Fruit fly (Drosophila melanogaster) whole organism, wandering third instar larva: ENCODE measurements around the gene Lst8.
A peak's percentile ranks its signal among the peaks of the same experiment; 100 is the strongest.

Source experiments
- Abd-B ChIP-seq: fragments of >200 bp; optimal IDR thresholded peaks from 2 replicates; lab custom pipeline; 2017; ENCODE audit warnings: missing biosample characterization, missing genetic modification characterization
- CG9705 ChIP-seq: fragments of 200-800 bp; sonication (Bioruptor generic); optimal IDR thresholded peaks from 2 replicates; lab custom pipeline; 2018; ENCODE audit warnings: missing biosample characterization, mild to moderate bottlenecking, missing genetic modification characterization
- dsf ChIP-seq: sonication (Bioruptor generic); optimal IDR thresholded peaks from 2 replicates; lab custom pipeline; 2016; ENCODE audit warnings: missing biosample characterization, missing genetic modification characterization, borderline replicate concordance
- foxo ChIP-seq, 2 experiments: fragments of 200-800 bp; sonication (Bioruptor generic); optimal IDR thresholded peaks; 2 replicates in 1 of 2; 3 replicates in 1 of 2; lab custom pipeline; 2016 to 2017; ENCODE audit warnings: missing biosample characterization in 2 of 2, missing genetic modification characterization in 2 of 2
- jim ChIP-seq: fragments of 175-275, 200-325 bp; sonication (Bioruptor generic); optimal IDR thresholded peaks from 2 replicates; lab custom pipeline; 2016; ENCODE audit warnings: missing biosample characterization, mild to moderate bottlenecking, missing genetic modification characterization
- pan ChIP-seq: fragments of >200 bp; optimal IDR thresholded peaks from 2 replicates; lab custom pipeline; 2017
- psq ChIP-seq: fragments of 200-800 bp; sonication (Bioruptor generic); optimal IDR thresholded peaks from 3 replicates; lab custom pipeline; 2017; ENCODE audit warnings: missing biosample characterization, mild to moderate bottlenecking, missing genetic modification characterization, moderate library complexity

DNA sequence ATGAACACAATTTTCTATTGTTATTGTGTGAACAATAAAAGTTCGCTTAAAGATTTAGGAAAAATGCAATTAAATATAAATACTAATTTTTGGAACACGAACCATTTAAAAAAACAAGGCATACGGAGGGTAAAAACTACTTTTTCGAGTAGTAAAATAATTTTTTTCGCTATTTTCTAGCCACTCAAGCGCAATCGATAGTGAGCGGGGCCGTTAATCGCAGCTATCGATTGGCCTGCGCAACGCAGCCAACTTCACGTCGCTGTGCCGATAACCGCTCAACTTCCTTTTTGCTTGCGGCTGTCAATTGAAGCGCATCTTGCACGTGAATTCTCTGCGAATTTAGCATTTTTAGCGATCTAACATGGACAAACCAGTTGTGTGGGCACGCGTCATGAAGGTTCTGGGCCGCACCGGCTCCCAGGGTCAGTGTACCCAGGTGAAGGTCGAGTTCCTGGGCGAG, 51.4 kb downstream of the Lst8 start, which contains the start of gene RpS28b:
- no peak for TF ChIP-seq Abd-B (GFP tag; lab: Kevin White, UChicago)
- peak; percentile 94 for TF ChIP-seq CG9705 (GFP tag; lab: Kevin White, UChicago)
- no peak for TF ChIP-seq pan (lab: Kevin White, UChicago)
- TF ChIP-seq psq: peak; percentile 20
- no peak for TF ChIP-seq jim
- TF ChIP-seq dsf (GFP tag; lab: Kevin White, UChicago): no peak
- TF ChIP-seq foxo (GFP tag; optimal IDR thresholded peaks at IDR 0.05; lab: Kevin White, UChicago): peak in 1 of 2 experiments; percentile 62
